Fruit fly (Drosophila melanogaster): ENCODE results near the gene CG33635.

DNA sequence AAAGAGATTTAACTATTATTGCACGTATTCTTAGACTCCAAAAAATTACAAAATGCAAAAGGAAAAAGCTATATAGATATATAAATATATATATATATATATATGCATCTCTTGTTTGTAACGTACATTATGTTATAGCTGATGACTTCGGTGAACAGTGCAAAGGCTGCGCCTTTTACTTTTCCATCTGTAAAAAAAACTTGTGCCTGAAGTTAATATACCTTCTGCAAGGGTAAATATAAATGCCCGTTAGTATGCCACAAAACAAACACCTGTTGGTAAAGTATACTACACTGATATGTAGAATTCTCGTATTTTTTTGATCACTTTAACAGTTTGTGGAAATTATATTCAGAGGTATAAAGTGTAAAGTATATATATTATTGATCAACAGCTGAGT lies 20.4 kb downstream of the CG33635 start:
- TF ChIP-seq cic (GFP tag; optimal IDR thresholded peaks at IDR 0.05): no peak
- TF ChIP-seq CG11617 (GFP tag; optimal IDR thresholded peaks at IDR 0.05): no peak
- no peak for TF ChIP-seq tj (GFP tag; optimal IDR thresholded peaks at IDR 0.05)
- no peak for TF ChIP-seq Crg-1 (GFP tag; optimal IDR thresholded peaks at IDR 0.05)
- TF ChIP-seq CG5204 (GFP tag; optimal IDR thresholded peaks at IDR 0.05): no peak
- TF ChIP-seq Clk (GFP tag; optimal IDR thresholded peaks at IDR 0.05): no peak
- TF ChIP-seq toe (GFP tag; optimal IDR thresholded peaks at IDR 0.05): no peak
- no peak for TF ChIP-seq bab1 (GFP tag; optimal IDR thresholded peaks at IDR 0.05)
- TF ChIP-seq CG1620 (GFP tag; optimal IDR thresholded peaks at IDR 0.05): no peak
- no peak for TF ChIP-seq Mnt (GFP tag; optimal IDR thresholded peaks at IDR 0.05)
- no peak for TF ChIP-seq cnc (optimal IDR thresholded peaks at IDR 0.05)
- no peak for TF ChIP-seq Hr96 (GFP tag; optimal IDR thresholded peaks at IDR 0.05)
- no peak for TF ChIP-seq CG33017 (tag; optimal IDR thresholded peaks at IDR 0.05)
- no peak for TF ChIP-seq CG7101 (tag; optimal IDR thresholded peaks at IDR 0.05)
